Worm (Caenorhabditis elegans) whole organism, young adult: ENCODE data around the gene W09D6.4.
A peak's percentile ranks its signal among the peaks of the same experiment; 100 is the strongest.

Experiments used
- B0035.1 ChIP-seq: sonication (generic microtip); optimal IDR thresholded peaks from 2 replicates; lab custom pipeline; 2016; ENCODE audit warnings: missing genetic modification characterization, mild to moderate bottlenecking, missing compliant biosample characterization, missing genotype, missing genetic modification reagents
- B0261.1 ChIP-seq: sonication (generic microtip); optimal IDR thresholded peaks from 2 replicates; lab custom pipeline; 2016; ENCODE audit warnings: mild to moderate bottlenecking, missing genetic modification characterization, moderate library complexity, missing compliant biosample characterization
- C17E4.6 ChIP-seq: fragments of 200-800 bp; sonication (Bioruptor generic); IDR thresholded peaks from 2 replicates; pipeline ENCODE4 v1.3.6; 2022; ENCODE audit warnings: missing genetic modification reagents, missing genetic modification characterization, missing compliant biosample characterization
- F22D6.2 ChIP-seq: sonication (generic microtip); optimal IDR thresholded peaks from 2 replicates; lab custom pipeline; 2016; ENCODE audit warnings: mild to moderate bottlenecking, missing genetic modification characterization, missing compliant biosample characterization
- F33H1.4 ChIP-seq: fragments of 200-800 bp; sonication (Bioruptor generic); IDR thresholded peaks from 2 replicates; pipeline ENCODE4 v1.3.6; 2022; ENCODE audit warnings: missing genetic modification reagents, missing genetic modification characterization, missing compliant biosample characterization
- F37B4.10 ChIP-seq: fragments of 200-800 bp; sonication (Bioruptor generic); IDR thresholded peaks from 2 replicates; pipeline ENCODE4 v1.3.6; 2022; ENCODE audit warnings: missing genetic modification characterization, missing compliant biosample characterization
- K11D2.4 ChIP-seq: fragments of 200-800 bp; sonication (Bioruptor generic); IDR thresholded peaks from 2 replicates; pipeline ENCODE4 v1.3.6; 2022; ENCODE audit warnings: missing genetic modification reagents, missing genetic modification characterization, missing compliant biosample characterization
- Y53G8AR.9 ChIP-seq: fragments of 200-800 bp; sonication (Bioruptor generic); conservative IDR thresholded peaks from 2 replicates; pipeline ENCODE4 v1.3.6; 2022; ENCODE audit warnings: missing genetic modification reagents, missing genetic modification characterization, missing compliant biosample characterization
- ama-1 ChIP-seq, 3 experiments: fragments of 150-350 bp in 1 of 3; sonication (generic microtip) in 2 of 3; optimal IDR thresholded peaks; 2 replicates each; lab custom pipeline; 2014 to 2018; ENCODE audit warnings: missing biosample characterization in 2 of 3, missing genetic modification characterization in 2 of 3, missing genetic modification reagents in 2 of 3
- aptf-3 ChIP-seq: fragments of 200-800 bp; sonication (Bioruptor generic); IDR thresholded peaks from 2 replicates; pipeline ENCODE4 v1.3.6; 2022; ENCODE audit warnings: missing genetic modification characterization, missing compliant biosample characterization
- attf-5 ChIP-seq: fragments of 200-800 bp; sonication (Bioruptor generic); optimal IDR thresholded peaks from 2 replicates; lab custom pipeline; 2018; ENCODE audit warnings: mild to moderate bottlenecking, missing genetic modification characterization, missing compliant biosample characterization
- ccch-3 ChIP-seq: fragments of 200-800 bp; sonication (Bioruptor generic); optimal IDR thresholded peaks from 2 replicates; lab custom pipeline; 2018; ENCODE audit warnings: mild to moderate bottlenecking, missing genetic modification characterization, missing compliant biosample characterization
- ceh-79 ChIP-seq: sonication (generic microtip); optimal IDR thresholded peaks from 2 replicates; lab custom pipeline; 2017; ENCODE audit warnings: mild to moderate bottlenecking, missing genetic modification characterization, missing compliant biosample characterization
- efl-1 ChIP-seq: fragments of 150-350 bp; optimal IDR thresholded peaks from 2 replicates; lab custom pipeline; 2014; ENCODE audit warnings: missing biosample characterization, missing genetic modification reagents, missing genetic modification characterization
- egl-18 ChIP-seq: fragments of 200-800 bp; sonication (Bioruptor generic); IDR thresholded peaks from 2 replicates; pipeline ENCODE4 v1.3.6; 2022; ENCODE audit warnings: missing genetic modification reagents, missing genetic modification characterization, missing compliant biosample characterization
- fkh-3 ChIP-seq: sonication (generic microtip); optimal IDR thresholded peaks from 2 replicates; lab custom pipeline; 2016; ENCODE audit warnings: mild to moderate bottlenecking, missing genetic modification characterization, missing compliant biosample characterization
- him-1 ChIP-seq: sonication (generic microtip); optimal IDR thresholded peaks from 2 replicates; lab custom pipeline; 2016; ENCODE audit warnings: missing genotype, missing genetic modification reagents, missing genetic modification characterization, missing compliant biosample characterization
- hmg-20 ChIP-seq: fragments of 200-800 bp; sonication (Bioruptor generic); IDR thresholded peaks from 2 replicates; pipeline ENCODE4 v1.3.6; 2022; ENCODE audit warnings: missing genetic modification reagents, missing genetic modification characterization, missing compliant biosample characterization
- hrde-1 ChIP-seq: sonication (generic microtip); optimal IDR thresholded peaks from 2 replicates; lab custom pipeline; 2016; ENCODE audit warnings: missing genetic modification characterization, mild to moderate bottlenecking, missing compliant biosample characterization, moderate library complexity, missing genotype, missing genetic modification reagents, borderline replicate concordance
- let-526 ChIP-seq: fragments of 200-800 bp; sonication (Bioruptor generic); IDR thresholded peaks from 2 replicates; pipeline ENCODE4 v1.3.6; 2022; ENCODE audit warnings: missing genetic modification reagents, missing genetic modification characterization, missing compliant biosample characterization
- lin-35 ChIP-seq, 3 experiments: fragments of 150-350 bp in 2 of 3; sonication (generic microtip) in 1 of 3; optimal IDR thresholded peaks; 2 replicates each; lab custom pipeline; 2014 to 2018; ENCODE audit warnings: missing biosample characterization in 3 of 3, missing genetic modification characterization in 3 of 3, missing genetic modification reagents in 3 of 3
- lin-54 ChIP-seq: fragments of 200-800 bp; sonication (Bioruptor generic); optimal IDR thresholded peaks from 2 replicates; lab custom pipeline; 2018; ENCODE audit warnings: mild to moderate bottlenecking, missing genetic modification characterization, missing compliant biosample characterization
- lsl-1 ChIP-seq: fragments of 200-800 bp; sonication (Bioruptor generic); optimal IDR thresholded peaks from 2 replicates; lab custom pipeline; 2018; ENCODE audit warnings: mild to moderate bottlenecking, missing genetic modification characterization, moderate library complexity, missing compliant biosample characterization
- lsy-27 ChIP-seq: sonication (generic microtip); optimal IDR thresholded peaks from 2 replicates; lab custom pipeline; 2017; ENCODE audit warnings: missing genetic modification characterization, mild to moderate bottlenecking, missing compliant biosample characterization, antibody characterized with exemption, missing genotype, borderline replicate concordance; ENCODE audit not compliant: insufficient read depth
- madf-8 ChIP-seq: fragments of 200-800 bp; sonication (Bioruptor generic); conservative IDR thresholded peaks from 2 replicates; pipeline ENCODE4 v1.3.6; 2022; ENCODE audit warnings: missing genetic modification reagents, missing genetic modification characterization, missing compliant biosample characterization
- mcd-1 ChIP-seq: fragments of 200-800 bp; sonication (Bioruptor generic); IDR thresholded peaks from 2 replicates; pipeline ENCODE4 v1.3.6; 2022; ENCODE audit warnings: missing genetic modification reagents, missing genetic modification characterization, missing compliant biosample characterization
- mel-28 ChIP-seq: sonication (generic microtip); optimal IDR thresholded peaks from 2 replicates; lab custom pipeline; 2016; ENCODE audit warnings: borderline replicate concordance, mild to moderate bottlenecking, missing genetic modification characterization, missing compliant biosample characterization
- nhr-120 ChIP-seq: fragments of 200-800 bp; sonication (Bioruptor generic); IDR thresholded peaks from 2 replicates; pipeline ENCODE4 v1.3.6; 2022; ENCODE audit warnings: missing genetic modification characterization, missing compliant biosample characterization
- nhr-179 ChIP-seq: sonication (generic microtip); optimal IDR thresholded peaks from 2 replicates; lab custom pipeline; 2016; ENCODE audit warnings: mild to moderate bottlenecking, missing genetic modification characterization, missing compliant biosample characterization
- nhr-27 ChIP-seq: fragments of 200-800 bp; sonication (Bioruptor generic); optimal IDR thresholded peaks from 2 replicates; lab custom pipeline; 2018; ENCODE audit warnings: mild to moderate bottlenecking, missing genetic modification characterization, moderate library complexity, missing compliant biosample characterization
- nhr-80 ChIP-seq: sonication (generic microtip); optimal IDR thresholded peaks from 2 replicates; lab custom pipeline; 2016; ENCODE audit warnings: missing genetic modification characterization, missing compliant biosample characterization
- pha-4 ChIP-seq: fragments of 150-350 bp; sonication (generic microtip); optimal IDR thresholded peaks from 2 replicates; lab custom pipeline; 2014; ENCODE audit warnings: missing biosample characterization, missing genetic modification reagents, missing genetic modification characterization
- repo-1 ChIP-seq: sonication (generic microtip); optimal IDR thresholded peaks from 2 replicates; lab custom pipeline; 2017; ENCODE audit warnings: mild to moderate bottlenecking, missing genetic modification characterization, missing compliant biosample characterization
- sdz-38 ChIP-seq: sonication (generic microtip); optimal IDR thresholded peaks from 2 replicates; lab custom pipeline; 2016; ENCODE audit warnings: missing genotype, missing genetic modification characterization, missing compliant biosample characterization
- snpc-1.1 ChIP-seq: sonication (generic microtip); optimal IDR thresholded peaks from 2 replicates; lab custom pipeline; 2017; ENCODE audit warnings: missing genetic modification characterization, mild to moderate bottlenecking, missing compliant biosample characterization, antibody characterized with exemption, moderate library complexity, missing genotype, missing genetic modification reagents; ENCODE audit not compliant: insufficient read depth
- snpc-3.4 ChIP-seq: sonication (generic microtip); optimal IDR thresholded peaks from 2 replicates; lab custom pipeline; 2017; ENCODE audit warnings: missing genetic modification characterization, mild to moderate bottlenecking, missing compliant biosample characterization, antibody characterized with exemption, moderate library complexity, missing genotype, missing genetic modification reagents
- sptf-2 ChIP-seq: fragments of 200-800 bp; sonication (Bioruptor generic); optimal IDR thresholded peaks from 2 replicates; lab custom pipeline; 2018; ENCODE audit warnings: mild to moderate bottlenecking, missing genetic modification characterization, missing compliant biosample characterization
- unc-130 ChIP-seq: sonication (generic microtip); optimal IDR thresholded peaks from 2 replicates; lab custom pipeline; 2016; ENCODE audit warnings: missing genetic modification reagents, missing genetic modification characterization, missing compliant biosample characterization
- zim-3 ChIP-seq: sonication (generic microtip); optimal IDR thresholded peaks from 2 replicates; lab custom pipeline; 2017; ENCODE audit warnings: mild to moderate bottlenecking, missing genetic modification characterization, moderate library complexity, missing compliant biosample characterization
- ztf-22 ChIP-seq: fragments of 200-800 bp; sonication (Bioruptor generic); optimal IDR thresholded peaks from 2 replicates; lab custom pipeline; 2018; ENCODE audit warnings: mild to moderate bottlenecking, missing genetic modification characterization, moderate library complexity, missing compliant biosample characterization
- ztf-26 ChIP-seq: sonication (generic microtip); optimal IDR thresholded peaks from 2 replicates; lab custom pipeline; 2017; ENCODE audit warnings: missing genetic modification characterization, missing compliant biosample characterization
- ztf-28 ChIP-seq: fragments of 200-800 bp; sonication (Bioruptor generic); IDR thresholded peaks from 2 replicates; pipeline ENCODE4 v1.3.6; 2022; ENCODE audit warnings: missing genetic modification reagents, missing genetic modification characterization, missing compliant biosample characterization
- ztf-3 ChIP-seq: fragments of 200-800 bp; sonication (Bioruptor generic); optimal IDR thresholded peaks from 2 replicates; lab custom pipeline; 2018; ENCODE audit warnings: mild to moderate bottlenecking, missing genetic modification characterization, missing compliant biosample characterization

Gene W09D6.4

DNA sequence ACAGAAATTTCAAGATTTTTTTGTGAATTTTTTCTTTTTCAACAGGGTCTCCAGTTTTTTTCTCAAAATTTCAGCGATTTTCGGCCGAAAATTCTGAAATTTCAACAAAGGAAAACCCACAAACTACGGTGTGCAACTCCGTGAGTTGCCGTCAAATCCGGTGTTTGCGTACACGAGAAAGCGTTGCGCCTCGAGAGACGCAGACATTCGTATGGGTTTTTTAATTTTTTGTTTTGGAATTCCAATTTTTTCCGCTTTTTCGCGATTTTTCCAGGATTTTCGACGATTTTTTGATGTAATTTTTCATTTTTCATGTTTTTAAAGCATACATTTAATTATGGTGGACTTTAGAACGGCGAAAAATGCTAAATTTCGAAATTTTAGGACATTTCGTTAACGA lies 43.4 kb upstream of the W09D6.4 start (continued):
- TF ChIP-seq ztf-28 (GFP tag; lab: Robert Waterston, UW) (0 out of 2 replicates have a peak, but pooled peaks have one; percentile 46), F22D6.2 (tag; lab: Kevin White, UChicago) (no peak), repo-1 (tag; lab: Kevin White, UChicago) (no peak), zim-3 (tag; lab: Kevin White, UChicago) (no peak), attf-5 (peak; percentile 34), madf-8 (GFP tag; lab: Robert Waterston, UW) (peak; percentile 69), snpc-3.4 (tag; lab: Kevin White, UChicago) (peak; percentile 90), ztf-3 (GFP tag; lab: Kevin White, UChicago) (no peak), sptf-2 (no peak), lin-54 (GFP tag; lab: Kevin White, UChicago) (peak; percentile 87), sdz-38 (tag; lab: Kevin White, UChicago) (no peak), ztf-22 (no peak), lsl-1 (GFP tag; lab: Kevin White, UChicago) (peak; percentile 89), mcd-1 (peak; percentile 86), him-1 (peak; percentile 36), nhr-27 (no peak), ztf-26 (tag; lab: Kevin White, UChicago) (no peak), nhr-120 (no peak), B0035.1 (tag; lab: Kevin White, UChicago) (no peak), Y53G8AR.9 (GFP tag; lab: Robert Waterston, UW) (peak; percentile 90), hrde-1 (tag; lab: Kevin White, UChicago) (no peak), hmg-20 (GFP tag; lab: Robert Waterston, UW) (0 out of 2 replicates have a peak, but pooled peaks have one; percentile 20), ccch-3 (GFP tag; lab: Kevin White, UChicago) (no peak), C17E4.6 (GFP tag; lab: Robert Waterston, UW) (peak; percentile 11; the same call in 1 of the 2 replicates), ceh-79 (tag; lab: Kevin White, UChicago) (no peak), mel-28 (tag; lab: Kevin White, UChicago) (no peak), ama-1 (optimal IDR thresholded peaks at IDR 0.05; lab: Kevin White, UChicago) (no peak), ama-1 (GFP tag; optimal IDR thresholded peaks at IDR 0.05; lab: Kevin White, UChicago) (no peak), fkh-3 (tag; lab: Kevin White, UChicago) (no peak), egl-18 (GFP tag; lab: Robert Waterston, UW) (no peak), let-526 (GFP tag; lab: Robert Waterston, UW) (no peak), B0261.1 (no peak), unc-130 (GFP tag; lab: Kevin White, UChicago) (no peak), snpc-1.1 (tag; lab: Kevin White, UChicago) (peak; percentile 83), F37B4.10 (GFP tag; lab: Robert Waterston, UW) (no peak), K11D2.4 (no peak), aptf-3 (no peak), nhr-80 (tag; lab: Kevin White, UChicago) (no peak), lsy-27 (tag; lab: Kevin White, UChicago) (no peak), lin-35 (GFP tag; optimal IDR thresholded peaks at IDR 0.05; lab: Kevin White, UChicago) (peak in 1 of 3 experiments; percentile 28), F33H1.4 (peak; percentile 71), efl-1 (GFP tag; lab: Kevin White, UChicago) (peak; percentile 70), pha-4 (tag; lab: Kevin White, UChicago) (no peak), nhr-179 (tag; lab: Kevin White, UChicago) (no peak)
- TF ChIP-seq, all 124 proteins: peak for 39
